Fruit fly (Drosophila melanogaster) whole organism, adult: ENCODE data around the gene Ltn1.

ENCODE experiments used
- CG11617 ChIP-seq: fragments of 200-800 bp; sonication (Bioruptor generic); optimal IDR thresholded peaks from 2 replicates; lab custom pipeline; 2017; ENCODE audit warnings: mild to moderate bottlenecking, missing biosample characterization, missing genetic modification reagents, missing genetic modification characterization
- CG12768 ChIP-seq: fragments of 200-800 bp; sonication (Bioruptor generic); optimal IDR thresholded peaks from 2 replicates; lab custom pipeline; 2017; ENCODE audit warnings: missing biosample characterization, missing genetic modification characterization, mild to moderate bottlenecking, moderate library complexity, missing genetic modification reagents
- CG14711 ChIP-seq: fragments of 200-800 bp; sonication (Bioruptor generic); optimal IDR thresholded peaks from 2 replicates; lab custom pipeline; 2018; ENCODE audit warnings: missing biosample characterization, mild to moderate bottlenecking, missing genetic modification characterization, moderate library complexity
- CG1620 ChIP-seq: fragments of 200-800 bp; sonication (Bioruptor generic); optimal IDR thresholded peaks from 2 replicates; lab custom pipeline; 2016; ENCODE audit warnings: missing biosample characterization, missing genetic modification characterization
- CG33017 ChIP-seq: fragments of 200-800 bp; sonication (Bioruptor generic); optimal IDR thresholded peaks from 2 replicates; lab custom pipeline; 2018; ENCODE audit warnings: missing biosample characterization, mild to moderate bottlenecking, missing genetic modification characterization, moderate library complexity
- CG5204 ChIP-seq: fragments of 200-800 bp; sonication (Bioruptor generic); optimal IDR thresholded peaks from 2 replicates; lab custom pipeline; 2016; ENCODE audit warnings: missing biosample characterization, missing genetic modification characterization
- CG7045 ChIP-seq: fragments of 200-800 bp; sonication (Bioruptor generic); optimal IDR thresholded peaks from 2 replicates; lab custom pipeline; 2017; ENCODE audit warnings: missing biosample characterization, mild to moderate bottlenecking, missing genetic modification characterization
- CG7101 ChIP-seq: fragments of 200-800 bp; sonication (Bioruptor generic); optimal IDR thresholded peaks from 2 replicates; lab custom pipeline; 2018; ENCODE audit warnings: missing biosample characterization, mild to moderate bottlenecking, missing genetic modification characterization, moderate library complexity
- Clk ChIP-seq: fragments of 200-800 bp; sonication (Bioruptor generic); optimal IDR thresholded peaks from 2 replicates; lab custom pipeline; 2017; ENCODE audit warnings: missing biosample characterization, missing genetic modification characterization
- Crg-1 ChIP-seq: fragments of 200-800 bp; sonication (Bioruptor generic); optimal IDR thresholded peaks from 2 replicates; lab custom pipeline; 2016; ENCODE audit warnings: missing biosample characterization, missing genetic modification characterization
- Hr96 ChIP-seq: fragments of 200-800 bp; sonication (Bioruptor generic); optimal IDR thresholded peaks from 2 replicates; lab custom pipeline; 2016; ENCODE audit warnings: missing biosample characterization, missing genetic modification characterization
- Mnt ChIP-seq: fragments of 200-800 bp; sonication (Bioruptor generic); optimal IDR thresholded peaks from 2 replicates; lab custom pipeline; 2016; ENCODE audit warnings: missing biosample characterization, mild to moderate bottlenecking, missing genetic modification characterization
- bab1 ChIP-seq: fragments of 200-800 bp; sonication (Bioruptor generic); optimal IDR thresholded peaks from 3 replicates; lab custom pipeline; 2019; ENCODE audit warnings: missing biosample characterization, mild to moderate bottlenecking, missing genetic modification characterization, moderate library complexity
- cic ChIP-seq: fragments of 200-800 bp; sonication (Bioruptor generic); optimal IDR thresholded peaks from 2 replicates; lab custom pipeline; 2017; ENCODE audit warnings: missing biosample characterization, mild to moderate bottlenecking, missing genetic modification characterization, moderate library complexity
- cnc ChIP-seq, 2 experiments: fragments of >200 bp; optimal IDR thresholded peaks; 2 replicates each; lab custom pipeline; 2017
- kay ChIP-seq: fragments of 200-800 bp; sonication (Bioruptor generic); peaks from one replicate; lab custom pipeline; 2016; ENCODE audit warnings: missing biosample characterization, missing genetic modification characterization, borderline replicate concordance
- ovo ChIP-seq: fragments of 200-800 bp; sonication (Bioruptor generic); optimal IDR thresholded peaks from 2 replicates; lab custom pipeline; 2016; ENCODE audit warnings: missing biosample characterization, missing genetic modification characterization
- pad ChIP-seq: fragments of 200-800 bp; sonication (Bioruptor generic); optimal IDR thresholded peaks from 3 replicates; lab custom pipeline; 2017; ENCODE audit warnings: missing biosample characterization, missing genetic modification characterization, mild to moderate bottlenecking, moderate library complexity, missing genetic modification reagents
- tj ChIP-seq: fragments of 200-800 bp; sonication (Bioruptor generic); optimal IDR thresholded peaks from 3 replicates; lab custom pipeline; 2017; ENCODE audit warnings: missing biosample characterization, mild to moderate bottlenecking, missing genetic modification characterization, moderate library complexity
- toe ChIP-seq: fragments of 200-800 bp; sonication (Bioruptor generic); optimal IDR thresholded peaks from 2 replicates; lab custom pipeline; 2016; ENCODE audit warnings: missing biosample characterization, missing genetic modification characterization

Ltn1 gene

dm6 chr3L:19552136-19552773 is at the start of gene Ltn1, which contains the start of gene CG9300:
TSS of gene Ltn1 (minus strand) at chr3L:19552290.
TSS of gene CG9300 (plus strand) at chr3L:19552420.
- peak; percentile 12 for TF ChIP-seq CG7101 (tag; lab: Kevin White, UChicago)
- TF ChIP-seq Clk (GFP tag; lab: Kevin White, UChicago): no peak
- TF ChIP-seq Hr96 (GFP tag; lab: Kevin White, UChicago): no peak
- TF ChIP-seq toe: peak; percentile 29
- TF ChIP-seq CG1620 (GFP tag; lab: Kevin White, UChicago): no peak
- peak; percentile 20 for TF ChIP-seq Crg-1
- TF ChIP-seq Mnt: peak; percentile 100
- TF ChIP-seq bab1 (GFP tag; lab: Kevin White, UChicago): peak; percentile 61

- TF ChIP-seq Clk (GFP tag; lab: Kevin White, UChicago): no peak
- TF ChIP-seq CG11617 (GFP tag; lab: Kevin White, UChicago): no peak
- no peak for TF ChIP-seq pad (GFP tag; lab: Kevin White, UChicago)
- TF ChIP-seq kay (GFP tag; lab: Kevin White, UChicago): no peak
- no peak for TF ChIP-seq toe
- TF ChIP-seq CG5204 (GFP tag; lab: Kevin White, UChicago): no peak
- no peak for TF ChIP-seq Mnt
- TF ChIP-seq CG7045 (GFP tag; lab: Kevin White, UChicago): no peak
- TF ChIP-seq Crg-1: no peak
- no peak for TF ChIP-seq CG1620 (GFP tag; lab: Kevin White, UChicago)
Observed at dm6 chr3L:19601413-19601812, 49.3 kb upstream of the Ltn1 start, which contains the start of gene CG9368. TSS of gene CG9368 (plus strand) at chr3L:19601633.

dm6 chr3L:19598369-19599148 is 46.5 kb upstream of the Ltn1 start, which contains the start of the genes ash1 and Taf6:
TSS of gene ash1 (minus strand) at chr3L:19598755.
TSS of gene Taf6 (plus strand) at chr3L:19599088.
- TF ChIP-seq pad (GFP tag; lab: Kevin White, UChicago): no peak
- TF ChIP-seq CG12768 (GFP tag; lab: Kevin White, UChicago): no peak
- TF ChIP-seq Crg-1: peak; percentile 26
- peak; percentile 9 for TF ChIP-seq CG1620 (GFP tag; lab: Kevin White, UChicago)
- TF ChIP-seq CG11617 (GFP tag; lab: Kevin White, UChicago): peak; percentile 1

dm6 chr3L:19590422-19590821 is 38.3 kb upstream of the Ltn1 start, which contains the start of gene CG14100:
TSS of gene CG14100 (minus strand) at chr3L:19590524.
- TF ChIP-seq Hr96 (GFP tag; lab: Kevin White, UChicago) (peak; percentile 100), CG12768 (GFP tag; lab: Kevin White, UChicago) (peak; percentile 100), CG1620 (GFP tag; lab: Kevin White, UChicago) (peak; percentile 100), CG5204 (GFP tag; lab: Kevin White, UChicago) (peak; percentile 100), pad (GFP tag; lab: Kevin White, UChicago) (peak; percentile 98), ovo (GFP tag; lab: Kevin White, UChicago) (peak; percentile 100), toe (peak; percentile 100), Mnt (peak; percentile 100), cic (GFP tag; lab: Kevin White, UChicago) (peak; percentile 98), tj (peak; percentile 98), cnc (optimal IDR thresholded peaks at IDR 0.05; lab: Kevin White, UChicago) (no peak), CG7045 (GFP tag; lab: Kevin White, UChicago) (peak; percentile 100), CG7101 (tag; lab: Kevin White, UChicago) (peak; percentile 100), Clk (GFP tag; lab: Kevin White, UChicago) (peak; percentile 100), Crg-1 (peak; percentile 100), kay (GFP tag; lab: Kevin White, UChicago) (peak; percentile 100), CG33017 (tag; lab: Kevin White, UChicago) (peak; percentile 100), bab1 (GFP tag; lab: Kevin White, UChicago) (peak; percentile 100), CG11617 (GFP tag; lab: Kevin White, UChicago) (peak; percentile 100), CG14711 (tag; lab: Kevin White, UChicago) (peak; percentile 100)

- TF ChIP-seq Mnt (peak; percentile 45), CG1620 (GFP tag; lab: Kevin White, UChicago) (peak; percentile 14), bab1 (GFP tag; lab: Kevin White, UChicago) (peak; percentile 72), tj (peak; percentile 28), Hr96 (GFP tag; lab: Kevin White, UChicago) (no peak), CG11617 (GFP tag; lab: Kevin White, UChicago) (peak; percentile 15), CG7101 (tag; lab: Kevin White, UChicago) (peak; percentile 33), CG5204 (GFP tag; lab: Kevin White, UChicago) (peak; percentile 38), toe (peak; percentile 10), kay (GFP tag; lab: Kevin White, UChicago) (no peak), CG33017 (tag; lab: Kevin White, UChicago) (peak; percentile 46), Clk (GFP tag; lab: Kevin White, UChicago) (no peak)
Observed at dm6 chr3L:19585979-19586378, 33.9 kb upstream of the Ltn1 start, which contains the start of the genes CG9231 and CG9330. TSS of gene CG9231 (minus strand) at chr3L:19586003. TSS of gene CG9330 (plus strand) at chr3L:19586253.
